Worm (Caenorhabditis elegans) whole organism, late embryonic: ENCODE measurements around the gene ceh-92.

Experiments used
- F13H6.1 ChIP-seq: sonication (generic microtip); optimal IDR thresholded peaks from 2 replicates; lab custom pipeline; 2016; ENCODE audit warnings: missing genetic modification characterization, missing compliant biosample characterization
- ahr-1 ChIP-seq: sonication (generic microtip); optimal IDR thresholded peaks from 2 replicates; lab custom pipeline; 2016; ENCODE audit warnings: missing genetic modification characterization, missing compliant biosample characterization
- ama-1 ChIP-seq: fragments of 150-350 bp; optimal IDR thresholded peaks from 2 replicates; lab custom pipeline; 2014
- ceh-48 ChIP-seq: sonication (generic microtip); optimal IDR thresholded peaks from 2 replicates; lab custom pipeline; 2016; ENCODE audit warnings: missing genetic modification characterization, inconsistent platforms, missing compliant biosample characterization
- unc-55 ChIP-seq: sonication (generic microtip); optimal IDR thresholded peaks from 2 replicates; lab custom pipeline; 2017; ENCODE audit warnings: missing biosample characterization, missing genetic modification reagents, missing genetic modification characterization

DNA sequence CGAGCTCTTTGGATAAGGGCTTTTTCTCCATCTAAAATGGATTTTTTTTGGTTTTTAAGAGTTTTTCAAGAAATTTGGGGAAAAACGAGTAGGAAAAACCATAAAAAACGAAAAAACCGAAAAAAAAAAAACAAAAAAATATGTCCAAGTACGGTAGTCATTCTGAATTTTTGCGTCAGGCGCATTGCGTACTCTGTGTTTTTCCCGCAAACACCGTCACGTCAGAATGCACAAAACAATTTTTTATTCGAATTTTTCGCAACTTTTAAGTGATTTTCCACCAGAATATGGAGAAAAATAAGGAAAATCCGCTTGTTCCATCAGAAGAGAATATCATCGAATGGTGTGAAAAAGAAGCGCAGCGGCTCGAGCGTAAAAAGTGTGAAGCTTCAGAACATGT, at the start of gene ceh-92, which contains the start of gene Y66D12A.6:
- TF ChIP-seq ama-1 (lab: Kevin White, UChicago) (no peak), unc-55 (GFP tag; lab: Kevin White, UChicago) (no peak), F13H6.1 (tag; lab: Kevin White, UChicago) (no peak), ahr-1 (no peak), ceh-48 (tag; lab: Kevin White, UChicago) (no peak)
